Worm (Caenorhabditis elegans) whole organism, L1 larva: Measurements from ENCODE around the gene ZK813.1.
A peak's percentile ranks its signal among the peaks of the same experiment; 100 is the strongest.

Experiments used
- F16B12.6 ChIP-seq: fragments of 150-350 bp; optimal IDR thresholded peaks from 2 replicates; lab custom pipeline; 2014; ENCODE audit warnings: missing biosample characterization, missing genetic modification characterization
- aha-1 ChIP-seq: fragments of 150-350 bp; optimal IDR thresholded peaks from 2 replicates; lab custom pipeline; 2014; ENCODE audit warnings: missing biosample characterization, missing genetic modification characterization
- blmp-1 ChIP-seq: fragments of 150-350 bp; optimal IDR thresholded peaks from 2 replicates; lab custom pipeline; 2014; ENCODE audit warnings: missing biosample characterization, missing genetic modification characterization
- ceh-63 ChIP-seq: fragments of 200-800 bp; sonication (Bioruptor generic); optimal IDR thresholded peaks from 2 replicates; lab custom pipeline; 2018; ENCODE audit warnings: mild to moderate bottlenecking, missing genetic modification characterization, missing compliant biosample characterization
- ceh-82 ChIP-seq, 3 experiments: fragments of 150-350 bp in 1 of 3; sonication (generic microtip) in 2 of 3; optimal IDR thresholded peaks; 2 replicates each; lab custom pipeline; 2014 to 2017; ENCODE audit warnings: missing biosample characterization in 3 of 3, missing genetic modification characterization in 3 of 3
- ceh-88 ChIP-seq: fragments of 200-800 bp; sonication (Bioruptor generic); IDR thresholded peaks from 2 replicates; pipeline ENCODE4 v1.3.6; 2022; ENCODE audit warnings: missing genetic modification characterization, missing compliant biosample characterization
- dpl-1 ChIP-seq, 3 experiments: fragments of 150-350 bp in 2 of 3; sonication (generic microtip) in 1 of 3; optimal IDR thresholded peaks; 2 replicates each; lab custom pipeline; 2014 to 2017; ENCODE audit warnings: missing biosample characterization in 3 of 3, missing genetic modification characterization in 3 of 3, missing genetic modification reagents in 3 of 3
- efl-1 ChIP-seq, 4 experiments: fragments of 150-350 bp; optimal IDR thresholded peaks in 3 of 4; peaks in 1 of 4; 1 replicate in 1 of 4; 2 replicates in 3 of 4; lab custom pipeline; 2014; ENCODE audit warnings: missing biosample characterization in 2 of 4, missing genetic modification characterization in 2 of 4, missing genetic modification reagents in 2 of 4
- efl-3 ChIP-seq: fragments of 200-800 bp; sonication (Bioruptor generic); optimal IDR thresholded peaks from 2 replicates; lab custom pipeline; 2018; ENCODE audit warnings: mild to moderate bottlenecking, missing genetic modification characterization, missing compliant biosample characterization
- elt-2 ChIP-seq: sonication (generic microtip); optimal IDR thresholded peaks from 2 replicates; lab custom pipeline; 2016; ENCODE audit warnings: missing genetic modification characterization, mild to moderate bottlenecking, inconsistent platforms, missing compliant biosample characterization, missing genetic modification reagents
- elt-3 ChIP-seq, 6 experiments: fragments of 150-350 bp in 1 of 6; sonication (generic microtip); optimal IDR thresholded peaks; 2 replicates each; lab custom pipeline; 2017 to 2018; ENCODE audit warnings: missing biosample characterization in 6 of 6, missing genetic modification characterization in 6 of 6, inconsistent platforms in 1 of 6
- ets-5 ChIP-seq: fragments of 200-800 bp; sonication (Bioruptor generic); IDR thresholded peaks from 2 replicates; pipeline ENCODE4 v1.3.6; 2022; ENCODE audit warnings: missing genetic modification characterization, missing compliant biosample characterization
- fkh-8 ChIP-seq: sonication (generic microtip); optimal IDR thresholded peaks from 2 replicates; lab custom pipeline; 2016; ENCODE audit warnings: mild to moderate bottlenecking, missing genetic modification characterization, missing compliant biosample characterization
- fos-1 ChIP-seq: fragments of 150-350 bp; optimal IDR thresholded peaks from 2 replicates; lab custom pipeline; 2014; ENCODE audit warnings: missing biosample characterization, missing genetic modification characterization
- grh-1 ChIP-seq: fragments of 200-800 bp; sonication (Bioruptor generic); IDR thresholded peaks from 2 replicates; pipeline ENCODE4 v1.3.6; 2022; ENCODE audit warnings: missing genetic modification reagents, missing genetic modification characterization, missing compliant biosample characterization
- hlh-17 ChIP-seq: fragments of 200-800 bp; sonication (Bioruptor generic); optimal IDR thresholded peaks from 2 replicates; lab custom pipeline; 2018; ENCODE audit warnings: missing genetic modification characterization, mild to moderate bottlenecking, missing compliant biosample characterization, moderate library complexity, borderline replicate concordance
- hlh-4 ChIP-seq: sonication (generic microtip); optimal IDR thresholded peaks from 2 replicates; lab custom pipeline; 2016; ENCODE audit warnings: mild to moderate bottlenecking, missing genetic modification characterization, missing compliant biosample characterization
- hpl-2 ChIP-seq: fragments of 150-350 bp; optimal IDR thresholded peaks from 2 replicates; lab custom pipeline; 2014; ENCODE audit warnings: missing biosample characterization, missing genetic modification reagents, missing genetic modification characterization
- irx-1 ChIP-seq: sonication (generic microtip); optimal IDR thresholded peaks from 2 replicates; lab custom pipeline; 2016; ENCODE audit warnings: missing genetic modification characterization, missing compliant biosample characterization
- lin-13 ChIP-seq: fragments of 150-350 bp; optimal IDR thresholded peaks from 2 replicates; lab custom pipeline; 2014; ENCODE audit warnings: missing biosample characterization, missing genetic modification reagents, missing genetic modification characterization
- lin-14 ChIP-seq: fragments of 200-800 bp; sonication (Bioruptor generic); optimal IDR thresholded peaks from 2 replicates; lab custom pipeline; 2018; ENCODE audit warnings: mild to moderate bottlenecking, missing genetic modification characterization, moderate library complexity, missing compliant biosample characterization
- lin-15B ChIP-seq: fragments of 150-350 bp; sonication (generic microtip); optimal IDR thresholded peaks from 3 replicates; lab custom pipeline; 2014; ENCODE audit warnings: missing biosample characterization, missing genetic modification characterization
- lin-35 ChIP-seq, 2 experiments: fragments of 150-350 bp; optimal IDR thresholded peaks; 2 replicates each; lab custom pipeline; 2014; ENCODE audit warnings: missing biosample characterization in 2 of 2, missing genetic modification characterization in 2 of 2, missing genetic modification reagents in 2 of 2
- lir-3 ChIP-seq: sonication (generic microtip); optimal IDR thresholded peaks from 2 replicates; lab custom pipeline; 2016; ENCODE audit warnings: mild to moderate bottlenecking, missing genetic modification characterization, moderate library complexity, missing compliant biosample characterization; ENCODE audit not compliant: poor library complexity
- nhr-11 ChIP-seq: fragments of 150-350 bp; optimal IDR thresholded peaks from 2 replicates; lab custom pipeline; 2014; ENCODE audit warnings: missing biosample characterization, missing genetic modification characterization
- nhr-12 ChIP-seq: sonication (generic microtip); optimal IDR thresholded peaks from 2 replicates; lab custom pipeline; 2017; ENCODE audit warnings: missing biosample characterization, missing genetic modification characterization
- nhr-20 ChIP-seq: sonication (generic microtip); optimal IDR thresholded peaks from 2 replicates; lab custom pipeline; 2016; ENCODE audit warnings: mild to moderate bottlenecking, missing genetic modification characterization, missing compliant biosample characterization
- nhr-237 ChIP-seq: fragments of 150-350 bp; optimal IDR thresholded peaks from 2 replicates; lab custom pipeline; 2014; ENCODE audit warnings: missing biosample characterization, missing genetic modification characterization
- nhr-28 ChIP-seq: fragments of 150-350 bp; optimal IDR thresholded peaks from 2 replicates; lab custom pipeline; 2014; ENCODE audit warnings: missing biosample characterization, missing genetic modification characterization
- nhr-47 ChIP-seq: sonication (generic microtip); optimal IDR thresholded peaks from 2 replicates; lab custom pipeline; 2016; ENCODE audit warnings: mild to moderate bottlenecking, missing genetic modification characterization, moderate library complexity, missing compliant biosample characterization
- nhr-71 ChIP-seq: sonication (generic microtip); optimal IDR thresholded peaks from 2 replicates; lab custom pipeline; 2016; ENCODE audit warnings: mild to moderate bottlenecking, missing genetic modification characterization, moderate library complexity, missing compliant biosample characterization
- nhr-84 ChIP-seq: sonication (generic microtip); optimal IDR thresholded peaks from 2 replicates; lab custom pipeline; 2017; ENCODE audit warnings: missing biosample characterization, missing genetic modification characterization
- nhr-85 ChIP-seq: sonication (generic microtip); peaks from one replicate; lab custom pipeline; 2016; ENCODE audit warnings: missing genetic modification characterization, inconsistent platforms, missing compliant biosample characterization
- nhr-90 ChIP-seq: sonication (generic microtip); optimal IDR thresholded peaks from 2 replicates; lab custom pipeline; 2016; ENCODE audit warnings: mild to moderate bottlenecking, missing genetic modification characterization, missing compliant biosample characterization; ENCODE audit not compliant: poor library complexity
- pag-3 ChIP-seq: sonication (generic microtip); optimal IDR thresholded peaks from 2 replicates; lab custom pipeline; 2017; ENCODE audit warnings: missing genetic modification characterization, mild to moderate bottlenecking, missing compliant biosample characterization, antibody characterized with exemption, borderline replicate concordance; ENCODE audit not compliant: insufficient read depth
- skn-1 ChIP-seq: fragments of 150-350 bp; optimal IDR thresholded peaks from 2 replicates; lab custom pipeline; 2014; ENCODE audit warnings: missing biosample characterization, missing genetic modification characterization
- snu-23 ChIP-seq: sonication (generic microtip); optimal IDR thresholded peaks from 2 replicates; lab custom pipeline; 2016; ENCODE audit warnings: missing genetic modification characterization, missing compliant biosample characterization
- sptf-1 ChIP-seq: fragments of 150-350 bp; optimal IDR thresholded peaks from 2 replicates; lab custom pipeline; 2014; ENCODE audit warnings: missing biosample characterization, missing genetic modification characterization
- sup-37 ChIP-seq: fragments of 200-800 bp; sonication (Bioruptor generic); optimal IDR thresholded peaks from 2 replicates; lab custom pipeline; 2018; ENCODE audit warnings: mild to moderate bottlenecking, missing genetic modification characterization, missing compliant biosample characterization
- tbx-2 ChIP-seq: sonication (generic microtip); optimal IDR thresholded peaks from 2 replicates; lab custom pipeline; 2016; ENCODE audit warnings: missing genetic modification characterization, missing compliant biosample characterization
- unc-62 ChIP-seq: fragments of 150-350 bp; optimal IDR thresholded peaks from 2 replicates; lab custom pipeline; 2014; ENCODE audit warnings: missing biosample characterization, missing genetic modification reagents, missing genetic modification characterization
- unc-98 ChIP-seq: fragments of 200-800 bp; sonication (Bioruptor generic); IDR thresholded peaks from 2 replicates; pipeline ENCODE4 v1.3.6; 2022; ENCODE audit warnings: missing genetic modification characterization, missing compliant biosample characterization
- vab-15 ChIP-seq: sonication (generic microtip); optimal IDR thresholded peaks from 2 replicates; lab custom pipeline; 2017; ENCODE audit warnings: missing genotype, mild to moderate bottlenecking, missing genetic modification characterization, missing compliant biosample characterization
- xbp-1 ChIP-seq: sonication (generic microtip); optimal IDR thresholded peaks from 2 replicates; lab custom pipeline; 2016; ENCODE audit warnings: missing genetic modification characterization, missing compliant biosample characterization
- ztf-11 ChIP-seq, 2 experiments: sonication (generic microtip); optimal IDR thresholded peaks; 2 replicates each; lab custom pipeline; 2016 to 2017; ENCODE audit warnings: missing genetic modification characterization in 2 of 2, missing biosample characterization in 1 of 2, missing compliant biosample characterization in 1 of 2
- ztf-4 ChIP-seq: fragments of 150-350 bp; optimal IDR thresholded peaks from 2 replicates; lab custom pipeline; 2014; ENCODE audit warnings: missing biosample characterization, missing genetic modification characterization

The ZK813.1 gene

DNA sequence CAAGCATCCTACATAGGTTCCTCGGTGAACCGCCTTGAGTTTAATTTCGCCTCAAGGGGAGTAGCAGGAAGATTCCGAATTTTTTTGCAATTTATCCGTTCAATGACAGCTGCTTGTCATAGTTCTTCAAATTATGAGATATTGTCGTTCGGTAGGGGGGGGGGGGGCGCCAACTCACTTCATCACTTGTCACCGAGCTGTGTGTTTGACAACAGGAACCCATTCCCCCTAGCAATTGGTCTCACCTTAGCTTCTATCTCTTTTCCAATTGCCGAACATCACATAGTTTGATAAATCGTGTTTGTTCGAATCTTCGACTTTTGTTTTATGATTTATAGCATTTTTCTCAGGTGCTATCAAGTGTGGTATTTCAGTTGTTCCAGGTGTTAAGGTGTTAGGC, 48.5 kb downstream of the ZK813.1 start:
- TF ChIP-seq irx-1 (tag; lab: Kevin White, UChicago), result no peak
- no peak for TF ChIP-seq vab-15 (tag; lab: Kevin White, UChicago)
- TF ChIP-seq nhr-47 (tag; lab: Kevin White, UChicago), result no peak
- no peak for TF ChIP-seq dpl-1 (GFP tag; optimal IDR thresholded peaks at IDR 0.05; lab: Kevin White, UChicago)
- no peak for TF ChIP-seq lin-35 (GFP tag; optimal IDR thresholded peaks at IDR 0.05; lab: Kevin White, UChicago)
- TF ChIP-seq F16B12.6 (tag; lab: Kevin White, UChicago), result no peak
- TF ChIP-seq ceh-88, result no peak
- TF ChIP-seq nhr-12 (tag; lab: Kevin White, UChicago), result no peak
- TF ChIP-seq fkh-8 (tag; lab: Kevin White, UChicago), result no peak
- TF ChIP-seq nhr-237, result no peak
- TF ChIP-seq nhr-28, result no peak
- TF ChIP-seq tbx-2 (tag; lab: Kevin White, UChicago), result no peak
- no peak for TF ChIP-seq blmp-1 (tag; lab: Kevin White, UChicago)
- no peak for TF ChIP-seq lin-15B (tag; lab: Kevin White, UChicago)
- no peak for TF ChIP-seq hlh-17
- TF ChIP-seq snu-23 (GFP tag; lab: Kevin White, UChicago), result no peak

DNA sequence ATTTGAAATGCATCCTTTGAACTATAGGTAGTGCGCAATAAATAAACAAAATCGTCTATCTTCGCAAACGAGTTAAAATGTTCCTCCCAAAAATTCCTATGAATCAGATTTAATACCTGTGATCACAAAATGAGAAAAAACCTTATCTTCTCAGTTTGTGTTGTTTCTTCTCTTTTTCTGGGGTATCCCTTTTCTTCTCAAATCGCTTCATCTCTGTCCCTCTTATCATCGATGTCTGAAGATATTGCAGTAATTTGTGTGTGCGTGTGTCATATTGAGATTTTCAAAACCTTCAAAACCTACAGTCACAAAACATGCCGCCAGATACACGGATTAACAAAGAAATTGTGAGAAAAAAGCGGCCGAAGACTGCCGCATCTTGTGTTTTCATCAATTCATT, 49.7 kb downstream of the ZK813.1 start, which contains the start of gene glt-1:
TSS of gene glt-1 (plus strand) at position 251 of the 400 bp plus-strand sequence.
- no peak for TF ChIP-seq lin-13 (GFP tag; lab: Kevin White, UChicago)
- no peak for TF ChIP-seq ceh-88
- TF ChIP-seq lin-15B (tag; lab: Kevin White, UChicago), result no peak
- TF ChIP-seq ceh-63 (GFP tag; lab: Kevin White, UChicago), result no peak
- TF ChIP-seq snu-23 (GFP tag; lab: Kevin White, UChicago), result peak; percentile 37
- TF ChIP-seq sptf-1, result no peak
- no peak for TF ChIP-seq grh-1 (GFP tag; lab: Robert Waterston, UW)
- TF ChIP-seq vab-15 (tag; lab: Kevin White, UChicago), result no peak
- TF ChIP-seq unc-62 (GFP tag; lab: Kevin White, UChicago), result no peak
- peak; percentile 51 for TF ChIP-seq nhr-85 (tag; lab: Kevin White, UChicago)
- TF ChIP-seq unc-98 (GFP tag; lab: Robert Waterston, UW), result no peak
- TF ChIP-seq elt-2 (tag; lab: Kevin White, UChicago), result no peak
- TF ChIP-seq skn-1 (tag; lab: Kevin White, UChicago), result no peak
- TF ChIP-seq xbp-1 (tag; lab: Kevin White, UChicago), result no peak
- TF ChIP-seq nhr-28, result no peak
- no peak for TF ChIP-seq efl-3 (GFP tag; lab: Kevin White, UChicago)
- peak; percentile 20 for TF ChIP-seq nhr-20
- peak in 5 of 6 experiments; percentile 31 to 88 (median 68) for TF ChIP-seq elt-3 (tag; optimal IDR thresholded peaks at IDR 0.05; lab: Kevin White, UChicago)
- TF ChIP-seq lin-14 (GFP tag; lab: Kevin White, UChicago), result peak; percentile 56
- TF ChIP-seq ceh-82 (tag; optimal IDR thresholded peaks at IDR 0.05; lab: Kevin White, UChicago), result no peak
- TF ChIP-seq tbx-2 (tag; lab: Kevin White, UChicago), result peak; percentile 17
- peak; percentile 28 for TF ChIP-seq nhr-71 (tag; lab: Kevin White, UChicago)
- no peak for TF ChIP-seq fos-1 (tag; lab: Kevin White, UChicago)
- no peak for TF ChIP-seq aha-1 (tag; lab: Kevin White, UChicago)
- no peak for TF ChIP-seq nhr-90
- no peak for TF ChIP-seq ztf-4
- no peak for TF ChIP-seq nhr-84 (tag; lab: Kevin White, UChicago)
- peak; percentile 61 for TF ChIP-seq blmp-1 (tag; lab: Kevin White, UChicago)
- TF ChIP-seq efl-1 (optimal IDR thresholded peaks at IDR 0.05; lab: Kevin White, UChicago), result no peak
- TF ChIP-seq efl-1 (GFP tag; optimal IDR thresholded peaks at IDR 0.05 in 1 of 2; lab: Kevin White, UChicago), result no peak
- no peak for TF ChIP-seq ets-5 (GFP tag; lab: Robert Waterston, UW)
- no peak for TF ChIP-seq lir-3 (tag; lab: Kevin White, UChicago)
- TF ChIP-seq nhr-11, result no peak
- no peak for TF ChIP-seq pag-3 (tag; lab: Kevin White, UChicago)
- TF ChIP-seq hlh-4 (tag; lab: Kevin White, UChicago), result no peak
- no peak for TF ChIP-seq lin-35 (GFP tag; optimal IDR thresholded peaks at IDR 0.05; lab: Kevin White, UChicago)
- TF ChIP-seq hpl-2, result no peak
- no peak for TF ChIP-seq ztf-11 (tag; optimal IDR thresholded peaks at IDR 0.05; lab: Kevin White, UChicago)
- TF ChIP-seq sup-37 (GFP tag; lab: Kevin White, UChicago), result no peak
